Worm (Caenorhabditis elegans) whole organism, midembryonic: ENCODE results near the gene C35D10.10.

Source experiments
- T22C8.4 ChIP-seq: fragments of 200-800 bp; sonication (Bioruptor generic); IDR thresholded peaks from 2 replicates; pipeline ENCODE4 v1.3.6; 2022; ENCODE audit warnings: missing genetic modification characterization, missing compliant biosample characterization
- cog-1 ChIP-seq: sonication (generic microtip); optimal IDR thresholded peaks from 2 replicates; lab custom pipeline; 2016; ENCODE audit warnings: missing genetic modification characterization, missing compliant biosample characterization
- flt-1 ChIP-seq: fragments of 200-800 bp; sonication (Bioruptor generic); IDR thresholded peaks from 2 replicates; pipeline ENCODE4 v1.3.6; 2022; ENCODE audit warnings: missing genetic modification characterization, missing compliant biosample characterization
- klf-2 ChIP-seq: fragments of 200-800 bp; sonication (Bioruptor generic); conservative IDR thresholded peaks from 2 replicates; pipeline ENCODE4 v1.3.6; 2022; ENCODE audit warnings: missing genetic modification reagents, missing genetic modification characterization, missing compliant biosample characterization
- med-1 ChIP-seq: sonication (generic microtip); optimal IDR thresholded peaks from 2 replicates; lab custom pipeline; 2017; ENCODE audit warnings: missing genetic modification characterization, mild to moderate bottlenecking, missing compliant biosample characterization, antibody characterized with exemption, missing genetic modification reagents; ENCODE audit not compliant: insufficient read depth
- ref-1 ChIP-seq: fragments of 200-800 bp; sonication (Bioruptor generic); conservative IDR thresholded peaks from 2 replicates; pipeline ENCODE4 v1.3.6; 2022; ENCODE audit warnings: missing genetic modification reagents, missing genetic modification characterization, missing compliant biosample characterization
- tab-1 ChIP-seq: fragments of 200-800 bp; sonication (Bioruptor generic); IDR thresholded peaks from 2 replicates; pipeline ENCODE4 v1.3.6; 2022; ENCODE audit warnings: missing genetic modification characterization, missing compliant biosample characterization
- ztf-23 ChIP-seq: fragments of 200-800 bp; sonication (Bioruptor generic); IDR thresholded peaks from 2 replicates; pipeline ENCODE4 v1.3.6; 2022; ENCODE audit warnings: missing genetic modification reagents, missing genetic modification characterization, missing compliant biosample characterization
- ztf-29 ChIP-seq: fragments of 200-800 bp; sonication (Bioruptor generic); IDR thresholded peaks from 2 replicates; pipeline ENCODE4 v1.3.6; 2022; ENCODE audit warnings: missing genetic modification reagents, missing genetic modification characterization, missing compliant biosample characterization

Gene C35D10.10

DNA sequence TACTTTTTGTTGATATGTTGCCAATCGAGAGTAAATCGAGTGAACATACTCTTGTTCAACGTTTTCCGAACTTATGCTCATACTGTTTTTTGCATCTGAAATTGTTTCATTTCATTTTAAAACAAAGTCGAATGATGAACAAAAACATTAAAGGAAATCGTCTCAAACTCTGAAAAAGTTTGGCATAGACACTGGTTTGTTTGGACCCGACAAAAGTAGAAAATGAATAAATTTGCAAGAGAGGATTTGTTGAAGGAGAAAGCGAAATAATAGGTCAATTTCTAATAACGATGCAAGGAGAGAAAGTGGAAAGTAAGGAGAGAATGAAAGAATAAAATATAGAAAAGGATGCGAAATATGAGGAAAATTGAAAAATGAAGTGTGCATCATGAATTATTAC is 13.1 kb upstream of the C35D10.10 start, which contains the start of gene C35D10.12:
Gene C35D10.12 (minus strand): TSS at position 101 of the 400 bp plus-strand sequence.
- TF ChIP-seq ztf-23 (GFP tag; lab: Robert Waterston, UW) (no peak), ref-1 (GFP tag; lab: Robert Waterston, UW) (no peak), ztf-29 (no peak), klf-2 (GFP tag; lab: Robert Waterston, UW) (no peak)

DNA sequence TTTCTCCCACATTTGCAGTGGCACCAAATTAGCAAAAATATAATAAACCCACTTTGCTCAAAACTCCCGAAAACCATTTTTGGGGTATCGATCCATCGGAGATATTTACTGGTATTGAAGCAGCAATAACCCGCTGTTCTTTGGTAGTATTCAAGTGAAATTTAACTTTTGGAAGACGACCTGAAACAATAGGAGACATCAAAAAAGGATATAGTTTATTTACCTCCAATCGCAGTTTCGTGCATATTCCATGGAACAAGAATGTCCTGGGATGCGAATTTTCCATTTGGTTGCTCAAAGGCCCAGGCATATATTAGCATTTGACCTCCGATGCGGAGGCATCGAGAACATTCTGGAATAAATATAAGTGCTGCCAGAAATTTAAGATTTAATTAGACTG is 11.8 kb upstream of the C35D10.10 start:
- no peak for TF ChIP-seq ztf-29
- TF ChIP-seq med-1, result no peak
- TF ChIP-seq T22C8.4, result no peak
- TF ChIP-seq flt-1 (GFP tag; lab: Robert Waterston, UW), result no peak
- TF ChIP-seq tab-1, result no peak
- no peak for TF ChIP-seq ref-1 (GFP tag; lab: Robert Waterston, UW)

DNA sequence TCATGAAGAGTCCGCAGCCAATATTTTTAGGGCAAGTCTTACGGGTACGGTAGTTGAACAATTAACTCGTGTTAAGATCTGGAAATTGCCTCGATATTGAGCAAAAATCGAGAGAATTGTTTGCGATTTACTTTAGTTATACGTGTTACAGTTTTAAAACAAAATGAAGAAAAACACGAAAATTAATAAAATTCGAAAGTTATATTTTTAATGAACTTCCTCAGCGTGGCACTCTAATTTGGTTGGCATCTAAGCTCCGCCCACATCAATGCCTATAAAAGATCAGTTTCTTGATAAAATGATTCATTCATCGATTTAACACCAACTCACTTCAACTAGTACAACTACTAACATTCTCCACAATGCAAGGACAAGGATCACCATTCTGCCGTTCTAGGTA is 8.9 kb upstream of the C35D10.10 start, which contains the start of gene gipc-1:
Gene gipc-1 (plus strand): TSS at position 301 of the 400 bp plus-strand sequence.
- TF ChIP-seq med-1 (no peak), ztf-29 (no peak), ref-1 (GFP tag; lab: Robert Waterston, UW) (no peak), ztf-23 (GFP tag; lab: Robert Waterston, UW) (no peak), cog-1 (tag; lab: Kevin White, UChicago) (no peak), tab-1 (no peak), T22C8.4 (no peak), flt-1 (GFP tag; lab: Robert Waterston, UW) (no peak), klf-2 (GFP tag; lab: Robert Waterston, UW) (no peak)

DNA sequence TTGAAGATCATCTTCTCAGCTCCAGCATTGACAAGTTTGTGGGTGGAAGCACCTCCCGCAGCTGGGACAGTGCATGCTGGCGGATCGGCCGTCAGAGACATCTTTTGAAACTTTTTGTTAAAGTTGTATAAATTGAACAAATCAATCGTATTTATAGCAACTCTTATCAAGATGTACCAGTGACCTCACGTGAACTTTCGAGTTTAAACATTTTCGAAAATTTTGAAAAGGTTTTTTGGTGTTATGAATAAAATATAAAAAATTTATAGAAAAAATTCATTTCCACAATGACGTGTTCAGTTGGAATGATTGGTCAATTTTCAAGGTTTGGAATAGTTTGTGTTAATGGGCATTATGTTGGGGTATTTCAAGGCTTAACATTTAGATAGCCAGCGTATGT is 7.0 kb upstream of the C35D10.10 start, which contains the start of the genes msd-4 and C35D10.3:
Gene msd-4 (minus strand): TSS at position 101 of the 400 bp plus-strand sequence.
Gene C35D10.3 (plus strand): TSS at position 279 of the 400 bp plus-strand sequence.
- no peak for TF ChIP-seq klf-2 (GFP tag; lab: Robert Waterston, UW)

DNA sequence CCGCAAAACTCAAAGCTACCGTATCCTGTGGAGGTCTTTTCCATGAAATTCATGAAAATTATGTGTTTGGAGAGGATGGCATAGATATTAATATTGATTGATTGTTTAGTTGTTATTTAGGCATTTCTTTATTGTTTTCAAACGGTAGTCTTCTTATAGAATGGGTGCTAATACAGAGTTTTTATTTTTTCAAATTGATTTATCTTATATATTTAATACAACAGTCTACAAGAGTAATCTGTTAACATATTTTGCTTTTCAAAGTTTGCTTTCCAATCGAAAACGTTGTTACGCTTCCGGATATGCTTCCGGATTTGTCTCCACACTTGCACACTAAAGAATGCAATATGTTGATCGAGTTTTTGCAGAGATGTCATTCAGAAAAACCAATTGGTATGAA is 5.2 kb upstream of the C35D10.10 start, which contains the start of gene C35D10.17:
Gene C35D10.17 (plus strand): TSS at position 301 of the 400 bp plus-strand sequence.
- no peak for TF ChIP-seq ref-1 (GFP tag; lab: Robert Waterston, UW)

DNA sequence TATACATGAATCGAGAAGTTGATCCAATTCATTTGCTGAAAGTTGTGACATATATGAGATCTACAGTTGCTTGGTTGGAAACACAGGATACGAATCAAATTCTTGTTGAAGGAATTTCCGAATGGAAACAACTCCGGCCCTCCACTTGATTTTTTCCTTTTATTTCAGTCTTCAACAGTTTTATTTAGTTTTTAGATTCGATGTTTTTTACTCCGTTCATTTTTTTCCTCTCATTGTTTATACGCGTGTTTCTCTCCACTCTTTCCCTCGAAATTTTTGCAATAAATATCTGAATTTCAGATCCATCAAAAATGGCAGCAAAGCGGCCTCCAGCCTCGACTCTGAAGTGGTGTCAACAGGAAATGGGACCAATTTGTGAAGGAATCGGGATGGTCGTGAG is 1.5 kb upstream of the C35D10.10 start, which contains the start of gene coq-8:
Gene coq-8 (plus strand): TSS at position 301 of the 400 bp plus-strand sequence.
- TF ChIP-seq med-1, result no peak
- TF ChIP-seq cog-1 (tag; lab: Kevin White, UChicago), result no peak
- TF ChIP-seq ztf-29, result no peak
- TF ChIP-seq T22C8.4, result no peak
- no peak for TF ChIP-seq flt-1 (GFP tag; lab: Robert Waterston, UW)
- TF ChIP-seq ztf-23 (GFP tag; lab: Robert Waterston, UW), result no peak
- no peak for TF ChIP-seq ref-1 (GFP tag; lab: Robert Waterston, UW)
- TF ChIP-seq tab-1, result no peak
- TF ChIP-seq klf-2 (GFP tag; lab: Robert Waterston, UW), result no peak

DNA sequence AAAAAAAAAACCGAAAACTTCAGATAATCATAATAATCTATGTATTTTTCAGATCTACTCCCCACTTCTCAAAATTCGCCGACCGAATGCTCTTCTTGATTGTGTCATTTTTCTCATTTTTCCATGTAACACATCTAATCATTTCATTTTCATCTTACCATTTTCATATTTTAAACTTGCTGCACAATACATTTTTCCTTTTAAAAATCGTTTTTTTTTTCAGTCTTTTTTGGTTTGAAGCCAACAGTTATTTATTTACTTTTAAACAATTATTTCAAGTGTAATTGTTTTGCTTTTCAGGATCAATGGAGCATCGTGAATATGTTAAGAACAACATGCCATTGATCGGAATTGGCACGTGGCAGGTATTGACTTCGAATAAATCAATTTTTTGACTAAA is 2.6 kb downstream of the C35D10.10 start, which contains the start of gene C35D10.6:
Gene C35D10.6 (plus strand): TSS at position 301 of the 400 bp plus-strand sequence.
- TF ChIP-seq ztf-29, result no peak
- TF ChIP-seq ref-1 (GFP tag; lab: Robert Waterston, UW), result no peak
- TF ChIP-seq ztf-23 (GFP tag; lab: Robert Waterston, UW), result no peak
- TF ChIP-seq flt-1 (GFP tag; lab: Robert Waterston, UW), result no peak
- TF ChIP-seq T22C8.4, result no peak
- TF ChIP-seq cog-1 (tag; lab: Kevin White, UChicago), result no peak
- TF ChIP-seq tab-1, result no peak
- no peak for TF ChIP-seq med-1
- no peak for TF ChIP-seq klf-2 (GFP tag; lab: Robert Waterston, UW)

DNA sequence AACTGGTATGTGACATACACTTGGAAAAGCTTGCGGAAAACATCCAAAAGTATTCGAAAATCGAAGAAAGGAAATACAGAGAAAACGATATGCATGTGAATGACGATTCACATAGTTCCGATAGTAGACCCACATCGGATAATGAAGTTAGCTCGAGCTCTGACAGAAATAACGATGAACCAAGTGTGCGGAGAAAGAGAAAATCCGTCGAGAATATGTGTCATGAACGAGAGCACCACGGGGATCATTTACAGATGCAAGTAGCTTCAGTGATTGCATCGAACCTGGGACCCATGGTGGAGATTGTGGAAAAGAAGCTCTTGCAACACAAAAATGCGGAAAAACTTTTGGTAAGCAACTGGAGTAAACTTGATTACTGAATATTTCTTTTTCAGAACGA is 4.6 kb downstream of the C35D10.10 start:
- no peak for TF ChIP-seq ztf-29
- no peak for TF ChIP-seq med-1
- no peak for TF ChIP-seq ztf-23 (GFP tag; lab: Robert Waterston, UW)
- no peak for TF ChIP-seq cog-1 (tag; lab: Kevin White, UChicago)
- no peak for TF ChIP-seq ref-1 (GFP tag; lab: Robert Waterston, UW)
- no peak for TF ChIP-seq klf-2 (GFP tag; lab: Robert Waterston, UW)
- no peak for TF ChIP-seq flt-1 (GFP tag; lab: Robert Waterston, UW)
- TF ChIP-seq T22C8.4, result no peak
- no peak for TF ChIP-seq tab-1

DNA sequence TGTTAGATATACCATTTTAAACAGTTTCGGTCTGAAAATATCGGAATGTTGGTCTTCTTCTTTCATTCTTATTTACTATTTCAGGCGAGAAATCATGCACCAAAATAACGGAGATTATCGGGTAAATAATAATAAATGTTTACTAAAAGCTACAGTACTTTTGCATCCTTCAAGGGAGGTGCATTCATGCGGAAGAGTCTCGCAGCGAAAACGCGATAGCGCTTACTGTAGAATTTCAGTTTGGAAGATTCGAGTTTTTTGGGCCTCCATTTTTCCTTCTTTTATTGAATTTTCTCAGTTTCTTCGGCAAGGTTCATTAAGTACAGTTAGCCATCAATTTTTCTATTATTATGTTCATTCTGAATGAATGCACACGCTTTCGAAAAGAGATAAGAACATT is 5.5 kb downstream of the C35D10.10 start, which contains the start of gene C35D10.7:
Gene C35D10.7 (plus strand): TSS at position 85 of the 400 bp plus-strand sequence.
- no peak for TF ChIP-seq ztf-23 (GFP tag; lab: Robert Waterston, UW)
- TF ChIP-seq med-1, result no peak
- no peak for TF ChIP-seq ztf-29
- TF ChIP-seq tab-1, result no peak
- no peak for TF ChIP-seq cog-1 (tag; lab: Kevin White, UChicago)
- TF ChIP-seq ref-1 (GFP tag; lab: Robert Waterston, UW), result no peak

DNA sequence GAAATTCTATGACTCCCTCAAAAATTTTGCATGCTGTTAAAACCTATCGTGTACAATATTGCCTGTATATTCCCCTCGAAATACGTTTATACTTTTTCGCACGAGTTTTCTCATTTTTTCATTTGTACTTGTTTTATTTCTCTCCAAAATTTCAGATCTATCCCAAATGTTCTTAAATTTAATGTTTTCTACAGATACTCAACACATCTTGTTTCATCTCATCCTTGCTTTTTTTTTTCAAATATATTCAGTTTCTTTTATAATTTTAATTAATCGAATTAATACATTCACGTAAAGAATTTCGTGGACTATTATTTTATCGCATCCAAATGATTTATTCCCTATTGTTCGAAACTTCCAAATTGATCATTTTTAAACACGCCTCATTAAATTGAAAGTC is 6.7 kb downstream of the C35D10.10 start, which contains the start of gene C35D10.8:
Gene C35D10.8 (plus strand): TSS at position 301 of the 400 bp plus-strand sequence.
- TF ChIP-seq tab-1 (no peak), T22C8.4 (no peak), ref-1 (GFP tag; lab: Robert Waterston, UW) (no peak), med-1 (no peak), ztf-23 (GFP tag; lab: Robert Waterston, UW) (no peak), klf-2 (GFP tag; lab: Robert Waterston, UW) (no peak), flt-1 (GFP tag; lab: Robert Waterston, UW) (no peak), ztf-29 (no peak)

DNA sequence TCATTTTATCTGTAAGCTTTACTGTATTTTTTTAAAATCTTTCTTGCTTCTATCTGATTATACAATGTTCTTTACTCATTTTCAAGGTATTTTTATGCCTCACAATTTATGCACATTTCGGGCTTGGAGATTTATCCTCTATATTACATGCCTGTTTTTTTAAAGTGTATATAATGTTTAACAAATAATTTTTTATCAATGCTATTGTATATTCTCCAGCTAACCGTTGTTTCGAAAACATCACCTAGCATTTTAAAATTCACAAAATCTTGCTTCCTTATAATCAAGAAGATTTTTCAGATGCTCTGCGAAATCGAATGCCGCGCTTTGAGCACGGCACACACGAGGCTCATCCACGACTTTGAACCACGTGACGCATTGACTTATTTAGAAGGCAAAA is 9.6 kb downstream of the C35D10.10 start, which contains the start of gene ced-4:
Gene ced-4 (plus strand): TSS at position 301 of the 400 bp plus-strand sequence.
- TF ChIP-seq klf-2 (GFP tag; lab: Robert Waterston, UW), result no peak
- TF ChIP-seq cog-1 (tag; lab: Kevin White, UChicago), result no peak
- no peak for TF ChIP-seq ref-1 (GFP tag; lab: Robert Waterston, UW)
- TF ChIP-seq T22C8.4, result no peak
- TF ChIP-seq flt-1 (GFP tag; lab: Robert Waterston, UW), result no peak
- no peak for TF ChIP-seq ztf-23 (GFP tag; lab: Robert Waterston, UW)
- no peak for TF ChIP-seq tab-1
- no peak for TF ChIP-seq ztf-29
- TF ChIP-seq med-1, result no peak
